Fruit fly (Drosophila melanogaster): ENCODE measurements around the gene Snx17.

Snx17 gene

DNA sequence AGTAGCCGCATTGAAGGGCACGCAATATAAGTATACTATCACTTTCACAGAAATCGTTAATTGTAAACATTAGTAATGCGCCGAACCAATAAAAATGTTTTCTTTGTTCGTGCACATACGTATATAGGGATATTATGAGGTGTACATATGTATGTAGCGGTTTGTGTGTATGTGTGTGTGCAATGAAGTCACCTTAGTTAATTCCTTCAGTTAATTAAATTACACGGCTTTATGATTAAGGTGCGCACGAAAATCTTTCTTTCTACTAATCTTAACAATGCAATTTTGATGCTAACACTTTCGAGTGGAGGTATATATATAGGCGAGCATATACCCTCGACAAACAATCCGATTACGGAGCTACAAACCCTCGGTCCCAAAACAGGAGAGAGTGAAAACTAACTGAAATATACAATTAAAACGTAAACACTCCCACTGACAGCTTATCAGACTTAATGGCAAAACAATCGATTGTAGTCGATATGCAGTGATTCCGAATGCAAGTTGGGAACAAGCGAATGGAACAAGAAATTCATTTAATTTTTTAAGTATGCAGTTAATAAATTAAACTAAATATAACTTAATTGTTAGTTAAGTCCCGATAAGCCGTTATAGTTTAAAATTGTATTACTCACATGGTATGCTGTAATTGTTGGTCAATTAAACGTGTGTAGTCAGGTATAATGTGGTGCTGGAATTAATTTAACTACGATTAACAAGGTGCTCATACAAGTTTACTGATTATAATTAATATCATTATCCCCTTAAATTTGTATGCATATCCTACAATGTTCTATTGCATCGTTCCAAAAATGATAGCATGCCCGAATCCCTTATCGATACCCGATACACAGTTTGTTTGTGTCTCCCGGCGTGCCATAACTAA is 14.0 kb upstream of the Snx17 start, which contains the start of the genes Npc1a and Prosalpha6:
Npc1a (minus strand) TSS at position 716 of the 886 bp plus-strand sequence.
Prosalpha6 (plus strand) TSS at position 851 of the 886 bp plus-strand sequence.
- TF ChIP-seq N (GFP tag; optimal IDR thresholded peaks at IDR 0.05), result no peak
- no peak for TF ChIP-seq CrebA (GFP tag; optimal IDR thresholded peaks at IDR 0.05; ENCODE audit: borderline replicate concordance)
- TF ChIP-seq Rel (GFP tag; optimal IDR thresholded peaks at IDR 0.05), result no peak
- no peak for TF ChIP-seq Rel (tag; optimal IDR thresholded peaks at IDR 0.05)
- TF ChIP-seq sv (GFP tag; optimal IDR thresholded peaks at IDR 0.05), result peak; percentile 44
- peak; percentile 14 for TF ChIP-seq Myc (optimal IDR thresholded peaks at IDR 0.05)
- TF ChIP-seq ey (GFP tag; optimal IDR thresholded peaks at IDR 0.05), result peak; percentile 19
- TF ChIP-seq OdsH (GFP tag; optimal IDR thresholded peaks at IDR 0.05), result no peak
- peak; percentile 36 for TF ChIP-seq Hr83 (GFP tag; optimal IDR thresholded peaks at IDR 0.05; ENCODE audit: poor library complexity, severe bottlenecking)
- peak; percentile 57 for TF ChIP-seq tai (GFP tag; optimal IDR thresholded peaks at IDR 0.05)
- peak; percentile 19 for TF ChIP-seq Hnf4 (GFP tag; optimal IDR thresholded peaks at IDR 0.05)
- TF ChIP-seq Jra (GFP tag; optimal IDR thresholded peaks at IDR 0.05), result no peak
- TF ChIP-seq h (GFP tag; optimal IDR thresholded peaks at IDR 0.05), result no peak
- TF ChIP-seq dmrt93B (GFP tag; optimal IDR thresholded peaks at IDR 0.05), result no peak
- no peak for TF ChIP-seq brk (GFP tag; optimal IDR thresholded peaks at IDR 0.05)
- peak; percentile 58 for TF ChIP-seq Dif (GFP tag; optimal IDR thresholded peaks at IDR 0.05; ENCODE audit: partially characterized antibody)
- TF ChIP-seq jim (GFP tag; optimal IDR thresholded peaks at IDR 0.05), result no peak
- TF ChIP-seq woc (GFP tag; optimal IDR thresholded peaks at IDR 0.05), result peak; percentile 88
- no peak for TF ChIP-seq CG32264 (GFP tag; optimal IDR thresholded peaks at IDR 0.05)

DNA sequence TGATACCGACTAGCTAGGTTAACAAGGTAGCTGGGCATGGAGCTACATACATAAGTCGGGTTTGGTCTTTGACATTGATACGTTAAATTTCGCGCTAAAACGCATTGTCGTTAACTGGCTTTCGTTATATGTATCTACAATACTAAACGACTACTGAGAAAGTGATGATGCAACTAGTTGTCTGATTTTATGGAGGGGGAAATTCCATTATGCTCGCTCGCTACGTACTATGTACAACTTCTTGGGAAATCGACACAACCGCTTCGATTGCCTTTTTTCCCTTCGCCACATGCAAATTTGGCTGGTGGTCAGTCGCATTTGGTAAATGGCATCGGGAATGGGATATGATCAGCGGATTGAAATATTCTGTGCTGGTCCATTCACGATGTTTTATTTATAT is 13.2 kb upstream of the Snx17 start:
- TF ChIP-seq foxo (GFP tag; optimal IDR thresholded peaks at IDR 0.05), result no peak
- TF ChIP-seq CG32264 (GFP tag; optimal IDR thresholded peaks at IDR 0.05), result no peak
- no peak for TF ChIP-seq Abd-B (GFP tag; optimal IDR thresholded peaks at IDR 0.05)
- TF ChIP-seq N (GFP tag; optimal IDR thresholded peaks at IDR 0.05), result no peak
- TF ChIP-seq sv (GFP tag; optimal IDR thresholded peaks at IDR 0.05), result no peak
- no peak for TF ChIP-seq brk (GFP tag; optimal IDR thresholded peaks at IDR 0.05)
- no peak for TF ChIP-seq HLH106 (tag; optimal IDR thresholded peaks at IDR 0.05)
- no peak for TF ChIP-seq Hr78 (GFP tag; optimal IDR thresholded peaks at IDR 0.05)
- TF ChIP-seq Myc (optimal IDR thresholded peaks at IDR 0.05), result no peak
- no peak for TF ChIP-seq Mio (GFP tag; optimal IDR thresholded peaks at IDR 0.05)
- TF ChIP-seq Dif (GFP tag; optimal IDR thresholded peaks at IDR 0.05; ENCODE audit: partially characterized antibody), result no peak
- TF ChIP-seq rgr (GFP tag; optimal IDR thresholded peaks at IDR 0.05), result no peak
- no peak for TF ChIP-seq usp (GFP tag; optimal IDR thresholded peaks at IDR 0.05)
- no peak for TF ChIP-seq GATAd (GFP tag; optimal IDR thresholded peaks at IDR 0.05)

DNA sequence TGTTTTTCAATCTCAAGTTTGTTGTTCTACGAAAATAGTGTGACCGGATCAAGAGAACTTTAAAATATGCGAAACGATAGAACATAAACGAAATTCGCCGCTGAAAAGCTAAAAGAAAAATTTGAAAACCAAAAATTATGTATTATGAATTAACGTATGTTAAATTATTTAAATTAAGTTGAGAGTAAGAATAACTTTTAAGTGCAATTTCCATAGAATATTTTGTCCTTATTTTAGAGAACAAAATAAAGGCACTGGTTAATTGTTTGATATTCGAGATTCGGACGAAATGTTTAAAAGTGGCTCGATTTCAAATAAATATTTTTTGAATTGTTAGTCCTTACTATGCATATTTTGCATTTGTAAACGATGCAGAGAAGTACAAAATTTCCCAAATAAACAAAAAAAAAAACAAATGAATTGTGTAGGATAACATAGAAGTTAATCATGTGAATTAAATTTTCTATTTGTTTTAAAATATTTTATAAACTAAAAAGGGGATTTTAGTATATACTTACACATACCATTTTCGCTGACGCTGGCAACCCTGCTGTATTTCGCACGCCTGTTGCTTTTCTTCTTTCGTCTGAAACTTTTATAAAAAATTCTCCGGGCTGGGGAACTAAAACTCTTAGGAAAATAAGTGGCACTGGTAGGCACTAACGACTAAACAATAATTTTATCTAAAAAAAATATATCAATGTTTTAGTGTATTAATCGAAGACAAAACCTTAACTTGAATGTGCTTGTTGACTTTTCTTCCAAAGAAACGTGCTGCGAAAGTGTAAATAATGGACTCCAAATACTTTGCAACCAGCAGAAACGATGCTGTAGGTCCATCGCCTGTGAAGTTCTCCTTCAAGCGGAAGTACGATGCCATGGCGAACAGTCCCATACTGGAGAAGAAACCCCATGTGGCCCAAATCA is 4.1 kb upstream of the Snx17 start, which contains the start of the genes CG5727 and ath:
CG5727 (minus strand) TSS at position 51 of the 927 bp plus-strand sequence.
ath (plus strand) TSS at position 513 of the 927 bp plus-strand sequence.
- TF ChIP-seq CrebA (GFP tag; optimal IDR thresholded peaks at IDR 0.05; ENCODE audit: borderline replicate concordance) (no peak), Rel (GFP tag; optimal IDR thresholded peaks at IDR 0.05) (no peak), Rel (tag; optimal IDR thresholded peaks at IDR 0.05) (peak; percentile 33), CG32264 (GFP tag; optimal IDR thresholded peaks at IDR 0.05) (no peak), Hnf4 (GFP tag; optimal IDR thresholded peaks at IDR 0.05) (peak; percentile 1), rgr (GFP tag; optimal IDR thresholded peaks at IDR 0.05) (no peak), brk (GFP tag; optimal IDR thresholded peaks at IDR 0.05) (peak; percentile 1), GATAd (GFP tag; optimal IDR thresholded peaks at IDR 0.05) (no peak), h (GFP tag; optimal IDR thresholded peaks at IDR 0.05) (no peak), woc (GFP tag; optimal IDR thresholded peaks at IDR 0.05) (peak; percentile 50), ey (GFP tag; optimal IDR thresholded peaks at IDR 0.05) (no peak), dsf (GFP tag; optimal IDR thresholded peaks at IDR 0.05; ENCODE audit: borderline replicate concordance) (no peak), Mio (GFP tag; optimal IDR thresholded peaks at IDR 0.05) (no peak), psq (GFP tag; optimal IDR thresholded peaks at IDR 0.05) (peak; percentile 44), dmrt93B (GFP tag; optimal IDR thresholded peaks at IDR 0.05) (no peak), Hr78 (GFP tag; optimal IDR thresholded peaks at IDR 0.05) (no peak)

All from whole organism, wandering third instar larva.